Worm (Caenorhabditis elegans): ENCODE results near the gene F09A5.2.

DNA sequence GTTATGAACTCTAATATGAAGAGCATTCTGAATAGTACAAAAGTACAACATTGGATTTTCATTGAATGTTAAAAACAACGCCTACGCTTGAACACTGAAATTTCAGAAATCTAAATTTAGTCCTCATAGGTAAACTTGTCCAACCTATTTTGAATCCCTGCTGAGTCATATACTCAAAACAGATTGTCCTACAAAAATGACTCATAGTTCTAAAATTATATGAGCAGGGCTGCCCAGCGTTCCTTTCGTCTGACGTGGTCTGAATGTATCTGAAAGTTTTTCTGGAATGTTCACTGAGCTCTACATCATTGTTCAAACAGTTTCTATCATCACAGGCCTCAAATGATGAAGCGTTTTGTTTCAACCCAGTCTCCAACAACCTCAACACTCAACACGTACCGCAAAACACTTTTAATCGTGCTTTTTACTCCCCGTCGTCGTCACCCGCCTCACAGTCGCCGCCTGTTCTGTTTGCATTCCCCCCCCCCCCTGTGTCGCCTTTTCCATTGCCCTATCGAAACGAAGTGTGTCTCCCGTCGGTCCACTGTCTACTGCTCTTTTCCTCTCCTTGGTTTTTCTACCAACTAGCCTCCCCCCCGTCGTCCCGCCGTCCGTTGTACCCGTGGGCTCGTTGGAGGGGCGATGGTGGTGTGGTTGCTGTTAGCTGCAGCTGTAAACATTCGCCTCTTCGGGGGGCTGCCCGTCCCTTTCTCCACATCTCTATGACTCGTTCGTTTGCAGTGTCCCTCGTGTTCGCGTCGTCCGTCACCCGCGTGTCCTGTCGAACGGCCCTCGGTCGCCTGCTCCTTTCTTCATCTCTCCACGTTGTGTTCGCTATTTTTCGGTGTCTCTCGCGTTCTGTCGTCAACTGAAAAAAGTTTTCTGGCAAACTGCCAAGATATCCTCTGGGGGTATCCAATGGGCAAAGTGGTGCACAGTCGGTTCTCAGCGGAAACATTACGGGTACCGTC lies 9.1 kb downstream of the F09A5.2 start:
- TF ChIP-seq pha-4 (tag; optimal IDR thresholded peaks at IDR 0.05) = no peak
- TF ChIP-seq elt-4 (tag; optimal IDR thresholded peaks at IDR 0.05) = peak; percentile 67
- TF ChIP-seq pqm-1 (tag; optimal IDR thresholded peaks at IDR 0.05) = no peak
- TF ChIP-seq nhr-11 (tag; optimal IDR thresholded peaks at IDR 0.05) = no peak
- no peak for TF ChIP-seq ceh-45 (GFP tag; IDR thresholded peaks at IDR 0.05)
- TF ChIP-seq ama-1 (optimal IDR thresholded peaks at IDR 0.05) = peak; percentile 86
- peak; percentile 20 for TF ChIP-seq ets-4 (tag; optimal IDR thresholded peaks at IDR 0.05)
- no peak for TF ChIP-seq sox-4 (tag; optimal IDR thresholded peaks at IDR 0.05)
- TF ChIP-seq elt-2 (tag; optimal IDR thresholded peaks at IDR 0.05) = peak; percentile 16
- peak; percentile 78 for TF ChIP-seq tbx-2 (tag; optimal IDR thresholded peaks at IDR 0.05)
- TF ChIP-seq fkh-10 (GFP tag; optimal IDR thresholded peaks at IDR 0.05) = no peak

Measured in whole organism, late embryonic.